Worm (Caenorhabditis elegans): ENCODE measurements around the gene R12B2.7.

R12B2.7 gene

ce11 chrIII:5810012-5810411, 4.8 kb upstream of the R12B2.7 start:
- no peak for TF ChIP-seq unc-62 (GFP tag; optimal IDR thresholded peaks at IDR 0.05)
- TF ChIP-seq lsy-2 (tag; optimal IDR thresholded peaks at IDR 0.05) = no peak
- TF ChIP-seq tlp-1 (tag; optimal IDR thresholded peaks at IDR 0.05) = no peak
- TF ChIP-seq nhr-85 (tag) = peak; percentile 14
- TF ChIP-seq lin-14 (GFP tag; optimal IDR thresholded peaks at IDR 0.05) = peak; percentile 14
- no peak for TF ChIP-seq sptf-1 (tag; optimal IDR thresholded peaks at IDR 0.05)

ce11 chrIII:5811957-5812356, 2.9 kb upstream of the R12B2.7 start:
- no peak for TF ChIP-seq nhr-71 (tag; optimal IDR thresholded peaks at IDR 0.05)

ce11 chrIII:5812672-5813071, 2.2 kb upstream of the R12B2.7 start:
- peak in 4 of 6 experiments; percentile 7 to 66 (median 34) for TF ChIP-seq elt-3 (tag; optimal IDR thresholded peaks at IDR 0.05)
- no peak for TF ChIP-seq sptf-1 (tag; optimal IDR thresholded peaks at IDR 0.05)
- TF ChIP-seq snu-23 (GFP tag; optimal IDR thresholded peaks at IDR 0.05) = peak; percentile 32
- no peak for TF ChIP-seq efl-1 (optimal IDR thresholded peaks at IDR 0.05)
- TF ChIP-seq efl-1 (GFP tag; optimal IDR thresholded peaks at IDR 0.05 in 1 of 2) = peak in 1 of 2 experiments; percentile 68
- TF ChIP-seq pax-3 (tag; optimal IDR thresholded peaks at IDR 0.05) = no peak
- TF ChIP-seq lin-14 (GFP tag; optimal IDR thresholded peaks at IDR 0.05) = peak; percentile 66
- no peak for TF ChIP-seq egl-13 (tag; optimal IDR thresholded peaks at IDR 0.05)
- TF ChIP-seq tbx-2 (tag; optimal IDR thresholded peaks at IDR 0.05) = peak; percentile 36
- TF ChIP-seq lin-35 (GFP tag; optimal IDR thresholded peaks at IDR 0.05) = peak in 1 of 2 experiments; percentile 52
- TF ChIP-seq ces-1 (GFP tag; optimal IDR thresholded peaks at IDR 0.05) = no peak
- no peak for TF ChIP-seq ztf-4 (tag; optimal IDR thresholded peaks at IDR 0.05)
- TF ChIP-seq unc-130 (tag; optimal IDR thresholded peaks at IDR 0.05) = no peak
- TF ChIP-seq lsy-2 (tag; optimal IDR thresholded peaks at IDR 0.05) = peak in 1 of 2 experiments; percentile 5
- no peak for TF ChIP-seq egl-27 (tag; optimal IDR thresholded peaks at IDR 0.05)
- TF ChIP-seq nhr-85 (tag) = peak; percentile 64
- peak; percentile 36 for TF ChIP-seq nhr-20 (tag; optimal IDR thresholded peaks at IDR 0.05)
- no peak for TF ChIP-seq zip-4 (GFP tag; optimal IDR thresholded peaks at IDR 0.05)
- TF ChIP-seq nhr-71 (tag; optimal IDR thresholded peaks at IDR 0.05) = peak; percentile 47
- peak; percentile 31 for TF ChIP-seq mep-1 (tag; optimal IDR thresholded peaks at IDR 0.05)
- TF ChIP-seq blmp-1 (tag; optimal IDR thresholded peaks at IDR 0.05) = peak; percentile 81
- TF ChIP-seq zag-1 (tag; optimal IDR thresholded peaks at IDR 0.05) = no peak
- no peak for TF ChIP-seq sox-4 (tag; optimal IDR thresholded peaks at IDR 0.05)

- TF ChIP-seq nhr-237 (tag; optimal IDR thresholded peaks at IDR 0.05) (no peak), elt-3 (tag; optimal IDR thresholded peaks at IDR 0.05) (peak in 1 of 6 experiments; percentile 19), ces-1 (GFP tag; optimal IDR thresholded peaks at IDR 0.05) (no peak), nhr-71 (tag; optimal IDR thresholded peaks at IDR 0.05) (no peak), egl-13 (tag; optimal IDR thresholded peaks at IDR 0.05) (no peak), ceh-90 (tag; optimal IDR thresholded peaks at IDR 0.05) (no peak), C16A3.4 (tag; optimal IDR thresholded peaks at IDR 0.05) (no peak), tbx-2 (tag; optimal IDR thresholded peaks at IDR 0.05) (no peak), lin-14 (GFP tag; optimal IDR thresholded peaks at IDR 0.05) (peak; percentile 6), pag-3 (tag; optimal IDR thresholded peaks at IDR 0.05; ENCODE audit: borderline replicate concordance, insufficient read depth) (no peak), blmp-1 (tag; optimal IDR thresholded peaks at IDR 0.05) (peak; percentile 40), lin-35 (GFP tag; optimal IDR thresholded peaks at IDR 0.05) (peak in 1 of 2 experiments; percentile 29), lsy-2 (tag; optimal IDR thresholded peaks at IDR 0.05) (no peak)
Measured at ce11 chrIII:5813501-5813900, 1.3 kb upstream of the R12B2.7 start.

ce11 chrIII:5814098-5814497, 747 bp upstream of the R12B2.7 start:
- TF ChIP-seq elt-2 (tag; optimal IDR thresholded peaks at IDR 0.05) (peak; percentile 44), mdl-1 (tag; optimal IDR thresholded peaks at IDR 0.05) (no peak), efl-1 (optimal IDR thresholded peaks at IDR 0.05) (no peak), efl-1 (GFP tag; optimal IDR thresholded peaks at IDR 0.05 in 1 of 2) (peak in 1 of 2 experiments; percentile 77), fkh-8 (tag; optimal IDR thresholded peaks at IDR 0.05) (no peak), irx-1 (tag; optimal IDR thresholded peaks at IDR 0.05) (no peak), nhr-20 (tag; optimal IDR thresholded peaks at IDR 0.05) (no peak), isw-1 (GFP tag; IDR thresholded peaks at IDR 0.05) (no peak), aly-2 (tag; optimal IDR thresholded peaks at IDR 0.05) (no peak), swsn-7 (tag; optimal IDR thresholded peaks at IDR 0.05) (no peak), egl-27 (tag; optimal IDR thresholded peaks at IDR 0.05) (no peak)

Measured in whole organism, L1 larva.